Worm (Caenorhabditis elegans) whole organism, L4/young adult: ENCODE measurements around the gene F36H12.10.

ENCODE experiments used
- dao-5 ChIP-seq: sonication (generic microtip); optimal IDR thresholded peaks from 2 replicates; lab custom pipeline; 2016; ENCODE audit warnings: missing genotype, missing genetic modification characterization, moderate library complexity, missing compliant biosample characterization
- him-1 ChIP-seq: sonication (generic microtip); optimal IDR thresholded peaks from 2 replicates; lab custom pipeline; 2016; ENCODE audit warnings: missing genotype, missing genetic modification reagents, missing genetic modification characterization, missing compliant biosample characterization

- TF ChIP-seq him-1 (tag; lab: Kevin White, UChicago) (no peak), dao-5 (tag; lab: Kevin White, UChicago) (no peak)
These were observed 47.9 kb downstream of the F36H12.10 start for ce11 chrIV:5206716-5207115.
